Fruit fly (Drosophila melanogaster) whole organism: ENCODE data around the gene Sirt4.

Source experiments
- Dll ChIP-seq: fragments of >200 bp; optimal IDR thresholded peaks from 2 replicates; lab custom pipeline; 2017
- EcR ChIP-seq, 2 experiments: fragments of >200 bp; optimal IDR thresholded peaks; 2 replicates each; lab custom pipeline; 2017; ENCODE audit warnings: missing biosample characterization in 2 of 2, missing genetic modification characterization in 2 of 2, missing genetic modification reagents in 2 of 2
- psq ChIP-seq: fragments of >200 bp; optimal IDR thresholded peaks from 2 replicates; lab custom pipeline; 2017
- usp ChIP-seq: fragments of >200 bp; optimal IDR thresholded peaks from 2 replicates; lab custom pipeline; 2017; ENCODE audit warnings: missing biosample characterization, missing genetic modification characterization, mixed read lengths

dm6 chrX:5621893-5622803 is 43.6 kb downstream of the Sirt4 start, which contains the start of the genes Mlc-c and Pop1:
- TF ChIP-seq usp (GFP tag; lab: Kevin White, UChicago), result no peak
- no peak for TF ChIP-seq EcR (GFP tag; optimal IDR thresholded peaks at IDR 0.05; lab: Kevin White, UChicago)
- TF ChIP-seq psq (lab: Kevin White, UChicago), result no peak
- TF ChIP-seq Dll (lab: Kevin White, UChicago), result no peak
